1 fruit fly cellular context compared by ENCODE assay signal in the genomic region with DNA sequence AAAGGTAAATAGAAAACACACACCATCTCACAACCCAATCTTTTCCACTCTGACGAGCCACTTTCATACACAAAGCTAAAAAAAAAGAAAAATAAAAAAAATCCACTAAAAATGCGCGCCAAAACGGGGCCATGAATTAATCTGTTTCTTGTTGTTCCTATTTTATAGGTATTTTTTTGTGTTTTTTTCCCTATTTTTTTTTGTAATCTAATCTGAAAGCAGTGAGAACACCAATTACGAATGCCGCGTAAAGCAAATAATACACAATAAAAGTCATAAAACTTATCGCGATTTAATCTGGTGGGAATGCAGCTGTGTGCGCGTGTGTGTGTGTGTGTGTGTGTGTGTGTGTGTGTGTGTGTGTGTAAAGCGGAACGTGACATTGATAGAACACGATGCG.
TF ChIP-seq lines count a peak whose summit lies in the region.

No protein-coding gene starts in this region.

TF ChIP-seq in whole organism, embryonic, 481 proteins besides CTCF, POLR2A, EP300 and RAD21 (continued from another document):
- TF ChIP-seq Atf6 (GFP tag; IDR thresholded peaks at IDR 0.05; lab: Robert Waterston, UW): peak; percentile 47; the same call in 1 of the 2 replicates
- TF ChIP-seq CG16863 (GFP tag; optimal IDR thresholded peaks at IDR 0.05; lab: Kevin White, UChicago): no peak
- no peak for TF ChIP-seq da (GFP tag; optimal IDR thresholded peaks at IDR 0.05; lab: Kevin White, UChicago)
- no peak for TF ChIP-seq CG10979 (tag; optimal IDR thresholded peaks at IDR 0.05; lab: Kevin White, UChicago)
- TF ChIP-seq Doc3 (GFP tag; IDR thresholded peaks at IDR 0.05; lab: Robert Waterston, UW; ENCODE audit: partially characterized antibody): no peak
- peak; percentile 21 for TF ChIP-seq Med (GFP tag; lab: Kevin White, UChicago)
- TF ChIP-seq Ptx1 (GFP tag; IDR thresholded peaks at IDR 0.05; lab: Robert Waterston, UW): no peak
- TF ChIP-seq prd (optimal IDR thresholded peaks at IDR 0.05; lab: Kevin White, UChicago): no peak
- TF ChIP-seq prd (GFP tag; IDR thresholded peaks at IDR 0.05; lab: Robert Waterston, UW): no peak
- TF ChIP-seq Antp (GFP tag; optimal IDR thresholded peaks at IDR 0.05; lab: Kevin White, UChicago): no peak
- TF ChIP-seq crp (GFP tag; optimal IDR thresholded peaks at IDR 0.05; lab: Kevin White, UChicago): no peak
- peak; percentile 56 for TF ChIP-seq lab (GFP tag; optimal IDR thresholded peaks at IDR 0.05; lab: Kevin White, UChicago)
- TF ChIP-seq CG12942 (GFP tag; optimal IDR thresholded peaks at IDR 0.05; lab: Kevin White, UChicago): no peak
- TF ChIP-seq ken (GFP tag; IDR thresholded peaks at IDR 0.05; lab: Robert Waterston, UW): no peak
- no peak for TF ChIP-seq CG9727 (GFP tag; optimal IDR thresholded peaks at IDR 0.05; lab: Kevin White, UChicago)
- TF ChIP-seq nom (GFP tag; optimal IDR thresholded peaks at IDR 0.05; lab: Kevin White, UChicago): peak; percentile 6
- TF ChIP-seq CG33213 (GFP tag; optimal IDR thresholded peaks at IDR 0.05; lab: Kevin White, UChicago): no peak
- no peak for TF ChIP-seq lmd (GFP tag; IDR thresholded peaks at IDR 0.05; lab: Robert Waterston, UW)
- peak; percentile 39; the same call in 1 of the 2 replicates for TF ChIP-seq chm (GFP tag; IDR thresholded peaks at IDR 0.05; lab: Robert Waterston, UW)
- no peak for TF ChIP-seq Ets65A (GFP tag; lab: Kevin White, UChicago)
- TF ChIP-seq CHES-1-like (GFP tag; optimal IDR thresholded peaks at IDR 0.05; lab: Kevin White, UChicago): no peak
- no peak for TF ChIP-seq ATbp (GFP tag; optimal IDR thresholded peaks at IDR 0.05; lab: Kevin White, UChicago)
- TF ChIP-seq Tbp (GFP tag; optimal IDR thresholded peaks at IDR 0.05; lab: Kevin White, UChicago): no peak
- peak; percentile 87; the same call in 2 of the 4 replicates for TF ChIP-seq chinmo (GFP tag; IDR thresholded peaks at IDR 0.05; lab: Robert Waterston, UW; ENCODE audit: partially characterized antibody)
- TF ChIP-seq ftz-f1 (GFP tag; optimal IDR thresholded peaks at IDR 0.05; lab: Kevin White, UChicago): peak; percentile 28
- no peak for TF ChIP-seq schlank (tag; optimal IDR thresholded peaks at IDR 0.05; lab: Kevin White, UChicago)
- TF ChIP-seq Max (GFP tag; optimal IDR thresholded peaks at IDR 0.05; lab: Kevin White, UChicago): no peak
- TF ChIP-seq slp2 (GFP tag; optimal IDR thresholded peaks at IDR 0.05; lab: Kevin White, UChicago): no peak
- TF ChIP-seq Blimp-1 (GFP tag; optimal IDR thresholded peaks at IDR 0.05; lab: Kevin White, UChicago): no peak
- TF ChIP-seq ranshi (GFP tag; IDR thresholded peaks at IDR 0.05; lab: Robert Waterston, UW): no peak
- no peak for TF ChIP-seq stc (GFP tag; IDR thresholded peaks at IDR 0.05; lab: Robert Waterston, UW)
- peak; percentile 36 for TF ChIP-seq CG17359 (tag; optimal IDR thresholded peaks at IDR 0.05; lab: Kevin White, UChicago)
- peak; percentile 9 for TF ChIP-seq Nf-YC (tag; optimal IDR thresholded peaks at IDR 0.05; lab: Kevin White, UChicago)
- no peak for TF ChIP-seq Nf-YB (GFP tag; optimal IDR thresholded peaks at IDR 0.05; lab: Kevin White, UChicago)
- TF ChIP-seq CG2202 (tag; optimal IDR thresholded peaks at IDR 0.05; lab: Kevin White, UChicago): no peak
- TF ChIP-seq Doc2 (GFP tag; IDR thresholded peaks at IDR 0.05; lab: Robert Waterston, UW): no peak
- no peak for TF ChIP-seq D19A (tag; optimal IDR thresholded peaks at IDR 0.05; lab: Kevin White, UChicago)
- TF ChIP-seq gt (GFP tag; IDR thresholded peaks at IDR 0.05; lab: Robert Waterston, UW): no peak
- no peak for TF ChIP-seq maf-S (GFP tag; optimal IDR thresholded peaks at IDR 0.05; lab: Kevin White, UChicago)
- TF ChIP-seq CG9215 (GFP tag; IDR thresholded peaks at IDR 0.05; lab: Robert Waterston, UW): no peak
- no peak for TF ChIP-seq Gsc (GFP tag; IDR thresholded peaks at IDR 0.05; lab: Robert Waterston, UW)
- TF ChIP-seq Dek (tag; optimal IDR thresholded peaks at IDR 0.05; lab: Kevin White, UChicago): no peak
- no peak for TF ChIP-seq seq (GFP tag; IDR thresholded peaks at IDR 0.05; lab: Robert Waterston, UW)
- TF ChIP-seq onecut (GFP tag; IDR thresholded peaks at IDR 0.05; lab: Robert Waterston, UW): no peak
- TF ChIP-seq psq (GFP tag; optimal IDR thresholded peaks at IDR 0.05; lab: Kevin White, UChicago): peak; percentile 5
- TF ChIP-seq gce (GFP tag; IDR thresholded peaks at IDR 0.05; lab: Robert Waterston, UW): no peak
- TF ChIP-seq NC2α (GFP tag; optimal IDR thresholded peaks at IDR 0.05; lab: Kevin White, UChicago): no peak
- peak; percentile 14 for TF ChIP-seq HmgZ (tag; optimal IDR thresholded peaks at IDR 0.05; lab: Kevin White, UChicago)
- TF ChIP-seq ssp (GFP tag; IDR thresholded peaks at IDR 0.05; lab: Robert Waterston, UW): no peak
- no peak for TF ChIP-seq Ravus (GFP tag; IDR thresholded peaks at IDR 0.05; lab: Robert Waterston, UW)
- peak in 1 of 2 experiments; percentile 15 for TF ChIP-seq Pdp1 (GFP tag; optimal IDR thresholded peaks at IDR 0.05; lab: Kevin White, UChicago)
- peak; percentile 78 for TF ChIP-seq sd (tag; optimal IDR thresholded peaks at IDR 0.05; lab: Kevin White, UChicago)
- TF ChIP-seq CG1233 (GFP tag; optimal IDR thresholded peaks at IDR 0.05; lab: Kevin White, UChicago): no peak
- TF ChIP-seq CrebB (tag; optimal IDR thresholded peaks at IDR 0.05; lab: Kevin White, UChicago): no peak
- no peak for TF ChIP-seq CG9876 (GFP tag; optimal IDR thresholded peaks at IDR 0.05; lab: Kevin White, UChicago)
- peak; percentile 31 for TF ChIP-seq scrt (GFP tag; optimal IDR thresholded peaks at IDR 0.05; lab: Kevin White, UChicago)
- no peak for TF ChIP-seq CG14965 (GFP tag; optimal IDR thresholded peaks at IDR 0.05; lab: Kevin White, UChicago; ENCODE audit: borderline replicate concordance)
- TF ChIP-seq CG10267 (tag; optimal IDR thresholded peaks at IDR 0.05; lab: Kevin White, UChicago): no peak
- no peak for TF ChIP-seq Neu2 (GFP tag; optimal IDR thresholded peaks at IDR 0.05; lab: Kevin White, UChicago; ENCODE audit: borderline replicate concordance)
- peak; percentile 41 for TF ChIP-seq CG17385 (GFP tag; optimal IDR thresholded peaks at IDR 0.05; lab: Kevin White, UChicago)
- peak; percentile 91 for TF ChIP-seq sqz (GFP tag; optimal IDR thresholded peaks at IDR 0.05; lab: Kevin White, UChicago)
- TF ChIP-seq lbe (GFP tag; optimal IDR thresholded peaks at IDR 0.05; lab: Kevin White, UChicago): no peak
- peak; percentile 85 for TF ChIP-seq GATAe (GFP tag; conservative IDR thresholded peaks at IDR 0.05; lab: Robert Waterston, UW)
- peak; percentile 31; the same call in 1 of the 2 replicates for TF ChIP-seq rib (GFP tag; IDR thresholded peaks at IDR 0.05; lab: Robert Waterston, UW)
- no peak for TF ChIP-seq otp (GFP tag; IDR thresholded peaks at IDR 0.05; lab: Robert Waterston, UW)
- peak; percentile 14 for TF ChIP-seq Fer3 (tag; optimal IDR thresholded peaks at IDR 0.05; lab: Kevin White, UChicago)
- TF ChIP-seq nerfin-2 (GFP tag; IDR thresholded peaks at IDR 0.05; lab: Robert Waterston, UW; ENCODE audit: partially characterized antibody): no peak
- TF ChIP-seq pho (GFP tag; optimal IDR thresholded peaks at IDR 0.05; lab: Kevin White, UChicago): no peak
- TF ChIP-seq CG12744 (GFP tag; optimal IDR thresholded peaks at IDR 0.05; lab: Kevin White, UChicago): no peak
- TF ChIP-seq B-H1 (GFP tag; IDR thresholded peaks at IDR 0.05; lab: Robert Waterston, UW): no peak
- no peak for TF ChIP-seq Xbp1 (GFP tag; optimal IDR thresholded peaks at IDR 0.05; lab: Kevin White, UChicago)
- no peak for TF ChIP-seq Atf3 (GFP tag; optimal IDR thresholded peaks at IDR 0.05; lab: Kevin White, UChicago)
- no peak for TF ChIP-seq CG3281 (GFP tag; optimal IDR thresholded peaks at IDR 0.05; lab: Kevin White, UChicago)
- TF ChIP-seq CG34422 (GFP tag; IDR thresholded peaks at IDR 0.05; lab: Robert Waterston, UW): no peak
- TF ChIP-seq YL-1 (GFP tag; optimal IDR thresholded peaks at IDR 0.05; lab: Kevin White, UChicago): no peak
- TF ChIP-seq Aef1 (GFP tag; IDR thresholded peaks at IDR 0.05; lab: Robert Waterston, UW): no peak
- no peak for TF ChIP-seq org-1 (GFP tag; optimal IDR thresholded peaks at IDR 0.05; lab: Kevin White, UChicago)
- no peak for TF ChIP-seq kay (GFP tag; optimal IDR thresholded peaks at IDR 0.05; lab: Kevin White, UChicago)
- no peak for TF ChIP-seq stwl (tag; optimal IDR thresholded peaks at IDR 0.05; lab: Kevin White, UChicago)
- no peak for TF ChIP-seq p53 (GFP tag; optimal IDR thresholded peaks at IDR 0.05; lab: Kevin White, UChicago)
- peak; percentile 13 for TF ChIP-seq CG7987 (GFP tag; optimal IDR thresholded peaks at IDR 0.05; lab: Kevin White, UChicago)
- no peak for TF ChIP-seq CG10209 (GFP tag; optimal IDR thresholded peaks at IDR 0.05; lab: Kevin White, UChicago)
- TF ChIP-seq CG5180 (GFP tag; optimal IDR thresholded peaks at IDR 0.05; lab: Kevin White, UChicago): peak; percentile 59
- no peak for TF ChIP-seq CG4854 (GFP tag; optimal IDR thresholded peaks at IDR 0.05; lab: Kevin White, UChicago)
- peak; percentile 23 for TF ChIP-seq Hmr (GFP tag; optimal IDR thresholded peaks at IDR 0.05; lab: Kevin White, UChicago)
- no peak for TF ChIP-seq CG8944 (GFP tag; optimal IDR thresholded peaks at IDR 0.05; lab: Kevin White, UChicago)
- TF ChIP-seq bcd (GFP tag; optimal IDR thresholded peaks at IDR 0.05; lab: Kevin White, UChicago): no peak
- no peak for TF ChIP-seq Atf-2 (GFP tag; optimal IDR thresholded peaks at IDR 0.05; lab: Kevin White, UChicago)
- TF ChIP-seq Dll (GFP tag; IDR thresholded peaks at IDR 0.05; lab: Robert Waterston, UW; ENCODE audit: partially characterized antibody): no peak
- TF ChIP-seq odd (GFP tag; optimal IDR thresholded peaks at IDR 0.05; lab: Kevin White, UChicago): peak; percentile 24
- peak; percentile 10 for TF ChIP-seq CG12659 (GFP tag; optimal IDR thresholded peaks at IDR 0.05; lab: Kevin White, UChicago)
- no peak for TF ChIP-seq CG15269 (tag; optimal IDR thresholded peaks at IDR 0.05; lab: Kevin White, UChicago)
- no peak for TF ChIP-seq CG6765 (GFP tag; optimal IDR thresholded peaks at IDR 0.05; lab: Kevin White, UChicago)
- TF ChIP-seq gro (GFP tag; optimal IDR thresholded peaks at IDR 0.05; lab: Kevin White, UChicago): no peak
- TF ChIP-seq br (optimal IDR thresholded peaks at IDR 0.05; lab: Kevin White, UChicago): no peak
- TF ChIP-seq Adf1 (GFP tag; IDR thresholded peaks at IDR 0.05; lab: Robert Waterston, UW): no peak; the same call in 1 of the 2 replicates
- peak; percentile 34 for TF ChIP-seq CG8281 (tag; optimal IDR thresholded peaks at IDR 0.05; lab: Kevin White, UChicago)
- TF ChIP-seq CG8290 (GFP tag; optimal IDR thresholded peaks at IDR 0.05; lab: Kevin White, UChicago): no peak
- peak in 1 of 2 experiments; percentile 16 for TF ChIP-seq CG8290 (tag; optimal IDR thresholded peaks at IDR 0.05; lab: Kevin White, UChicago)
- TF ChIP-seq Abd-B (GFP tag; optimal IDR thresholded peaks at IDR 0.05; lab: Kevin White, UChicago): no peak
- no peak for TF ChIP-seq CG31388 (GFP tag; optimal IDR thresholded peaks at IDR 0.05; lab: Kevin White, UChicago)
- no peak for TF ChIP-seq toy (GFP tag; IDR thresholded peaks at IDR 0.05; lab: Robert Waterston, UW)
- no peak for TF ChIP-seq CG1024 (GFP tag; IDR thresholded peaks at IDR 0.05; lab: Robert Waterston, UW)
- TF ChIP-seq CG15479 (GFP tag; optimal IDR thresholded peaks at IDR 0.05; lab: Kevin White, UChicago): peak; percentile 26
- no peak for TF ChIP-seq so (GFP tag; IDR thresholded peaks at IDR 0.05; lab: Robert Waterston, UW)
- peak; percentile 33 for TF ChIP-seq CG10543 (GFP tag; optimal IDR thresholded peaks at IDR 0.05; lab: Kevin White, UChicago)
- peak; percentile 0 for TF ChIP-seq CG4328 (GFP tag; optimal IDR thresholded peaks at IDR 0.05; lab: Kevin White, UChicago)
- no peak for TF ChIP-seq Sry-β (GFP tag; optimal IDR thresholded peaks at IDR 0.05; lab: Kevin White, UChicago)
- peak; percentile 71 for TF ChIP-seq cg (GFP tag; optimal IDR thresholded peaks at IDR 0.05; lab: Kevin White, UChicago)
- TF ChIP-seq CG2129 (GFP tag; IDR thresholded peaks at IDR 0.05; lab: Robert Waterston, UW; ENCODE audit: partially characterized antibody): no peak
- TF ChIP-seq gsb (GFP tag; IDR thresholded peaks at IDR 0.05; lab: Robert Waterston, UW): no peak
- TF ChIP-seq CG14667 (GFP tag; IDR thresholded peaks at IDR 0.05; lab: Robert Waterston, UW): no peak
- TF ChIP-seq Opbp (GFP tag; IDR thresholded peaks at IDR 0.05; lab: Robert Waterston, UW; ENCODE audit: partially characterized antibody): no peak
